ENCODE assay signal across 3 fruit fly cellular contexts in the genomic region with DNA sequence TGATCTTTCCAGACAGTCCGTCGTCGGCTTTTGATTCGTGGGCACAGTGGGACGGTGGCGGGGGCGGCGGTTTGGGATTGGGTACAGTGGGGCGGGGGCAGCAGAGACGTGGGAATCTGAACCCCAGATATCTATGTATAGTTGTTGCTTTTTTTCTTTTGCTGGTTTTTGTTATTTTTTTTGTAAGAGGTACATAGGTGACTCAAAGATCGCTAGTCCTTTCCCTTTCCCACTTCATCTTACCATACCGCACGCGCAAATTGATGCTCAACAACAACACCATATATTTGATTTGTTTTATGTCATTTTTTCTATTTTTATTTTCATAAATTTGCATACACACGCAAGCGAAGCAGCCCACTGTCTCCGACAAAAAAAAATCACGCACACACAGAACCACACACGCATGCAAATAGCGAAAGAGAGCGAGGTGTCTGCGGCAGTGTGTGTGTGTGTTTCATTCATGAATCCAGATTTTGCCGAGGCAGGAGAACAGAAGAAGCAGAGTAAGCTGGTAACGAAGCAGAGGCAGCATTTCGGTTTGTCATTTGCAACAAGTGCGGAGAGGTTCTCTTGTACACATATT.
TF ChIP-seq lines count a peak whose summit lies in the region.

No protein-coding gene starts in this region.

TF ChIP-seq in whole organism, embryonic, 481 proteins besides CTCF, POLR2A, EP300 and RAD21 (continued from another document and continues in another):
- TF ChIP-seq zen2 (GFP tag; IDR thresholded peaks at IDR 0.05; lab: Robert Waterston, UW; ENCODE audit: partially characterized antibody) (no peak), kay (GFP tag; optimal IDR thresholded peaks at IDR 0.05; lab: Kevin White, UChicago) (peak; percentile 20), CG5245 (GFP tag; optimal IDR thresholded peaks at IDR 0.05; lab: Kevin White, UChicago) (peak; percentile 19), Ets65A (GFP tag; lab: Kevin White, UChicago) (peak; percentile 89), cg (GFP tag; optimal IDR thresholded peaks at IDR 0.05; lab: Kevin White, UChicago) (peak; percentile 50), CG6272 (GFP tag; IDR thresholded peaks at IDR 0.05; lab: Robert Waterston, UW) (no peak), Side (GFP tag; optimal IDR thresholded peaks at IDR 0.05; lab: Kevin White, UChicago) (no peak), Six4 (GFP tag; optimal IDR thresholded peaks at IDR 0.05; lab: Kevin White, UChicago) (no peak), CG15011 (GFP tag; optimal IDR thresholded peaks at IDR 0.05; lab: Kevin White, UChicago) (peak; percentile 11), lbe (GFP tag; optimal IDR thresholded peaks at IDR 0.05; lab: Kevin White, UChicago) (no peak), CG10959 (GFP tag; IDR thresholded peaks at IDR 0.05; lab: Robert Waterston, UW) (no peak), row (GFP tag; IDR thresholded peaks at IDR 0.05; lab: Robert Waterston, UW) (peak; percentile 73), slp2 (GFP tag; optimal IDR thresholded peaks at IDR 0.05; lab: Kevin White, UChicago) (peak; percentile 46), CG3407 (GFP tag; optimal IDR thresholded peaks at IDR 0.05; lab: Kevin White, UChicago) (no peak), h (optimal IDR thresholded peaks at IDR 0.05; lab: Kevin White, UChicago) (no peak), CG12236 (GFP tag; optimal IDR thresholded peaks at IDR 0.05; lab: Kevin White, UChicago) (no peak), CG10274 (GFP tag; optimal IDR thresholded peaks at IDR 0.05; lab: Kevin White, UChicago) (no peak), Antp (GFP tag; optimal IDR thresholded peaks at IDR 0.05; lab: Kevin White, UChicago) (peak; percentile 17), maf-S (GFP tag; optimal IDR thresholded peaks at IDR 0.05; lab: Kevin White, UChicago) (no peak), CG17359 (tag; optimal IDR thresholded peaks at IDR 0.05; lab: Kevin White, UChicago) (peak; percentile 50), fd64A (GFP tag; optimal IDR thresholded peaks at IDR 0.05; lab: Kevin White, UChicago) (peak; percentile 13), Meics (GFP tag; optimal IDR thresholded peaks at IDR 0.05; lab: Kevin White, UChicago) (peak; percentile 47), CG34376 (GFP tag; optimal IDR thresholded peaks at IDR 0.05; lab: Kevin White, UChicago) (no peak), knrl (GFP tag; IDR thresholded peaks at IDR 0.05; lab: Robert Waterston, UW; ENCODE audit: partially characterized antibody) (no peak), Fer1 (GFP tag; optimal IDR thresholded peaks at IDR 0.05; lab: Kevin White, UChicago) (peak; percentile 60), al (GFP tag; IDR thresholded peaks at IDR 0.05; lab: Robert Waterston, UW) (peak; percentile 40; the same call in 1 of the 2 replicates), Ssrp (tag; optimal IDR thresholded peaks at IDR 0.05; lab: Kevin White, UChicago) (peak; percentile 73), hth (optimal IDR thresholded peaks at IDR 0.05; lab: Kevin White, UChicago) (no peak), onecut (GFP tag; IDR thresholded peaks at IDR 0.05; lab: Robert Waterston, UW) (peak; percentile 32; the same call in 1 of the 2 replicates), salm (tag; optimal IDR thresholded peaks at IDR 0.05; lab: Kevin White, UChicago) (no peak), TFAM (GFP tag; optimal IDR thresholded peaks at IDR 0.05; lab: Kevin White, UChicago) (no peak), Sox102F (GFP tag; optimal IDR thresholded peaks at IDR 0.05; lab: Kevin White, UChicago) (peak; percentile 54), CG11723 (GFP tag; optimal IDR thresholded peaks at IDR 0.05; lab: Kevin White, UChicago) (peak; percentile 37), HLH4C (GFP tag; IDR thresholded peaks at IDR 0.05; lab: Robert Waterston, UW; ENCODE audit: partially characterized antibody) (no peak), unc-4 (GFP tag; IDR thresholded peaks at IDR 0.05; lab: Robert Waterston, UW; ENCODE audit: partially characterized antibody) (no peak), Elba2 (GFP tag; optimal IDR thresholded peaks at IDR 0.05; lab: Kevin White, UChicago) (no peak), CG6765 (GFP tag; optimal IDR thresholded peaks at IDR 0.05; lab: Kevin White, UChicago) (no peak), sima (GFP tag; optimal IDR thresholded peaks at IDR 0.05; lab: Kevin White, UChicago) (no peak), trh (GFP tag; optimal IDR thresholded peaks at IDR 0.05; lab: Kevin White, UChicago) (no peak), CG30431 (GFP tag; optimal IDR thresholded peaks at IDR 0.05; lab: Kevin White, UChicago) (peak; percentile 73), Dp (GFP tag; optimal IDR thresholded peaks at IDR 0.05; lab: Kevin White, UChicago) (no peak), pb (GFP tag; optimal IDR thresholded peaks at IDR 0.05; lab: Kevin White, UChicago) (no peak)

TF ChIP-seq in whole organism, prepupa, 60 proteins besides CTCF, POLR2A, EP300 and RAD21 (continued from another document):
- TF ChIP-seq fd59A (GFP tag; optimal IDR thresholded peaks at IDR 0.05; lab: Kevin White, UChicago) (peak; percentile 95), CG10631 (GFP tag; optimal IDR thresholded peaks at IDR 0.05; lab: Kevin White, UChicago) (peak; percentile 91), Sox15 (GFP tag; optimal IDR thresholded peaks at IDR 0.05; lab: Kevin White, UChicago) (peak; percentile 94), CG8319 (GFP tag; optimal IDR thresholded peaks at IDR 0.05; lab: Kevin White, UChicago) (peak; percentile 78), Sox102F (GFP tag; optimal IDR thresholded peaks at IDR 0.05; lab: Kevin White, UChicago) (peak; percentile 77), net (GFP tag; optimal IDR thresholded peaks at IDR 0.05; lab: Kevin White, UChicago) (peak; percentile 89), CG11762 (GFP tag; optimal IDR thresholded peaks at IDR 0.05; lab: Kevin White, UChicago; ENCODE audit: insufficient read depth) (peak; percentile 60), CG6854 (GFP tag; optimal IDR thresholded peaks at IDR 0.05; lab: Kevin White, UChicago) (peak; percentile 85), CG6808 (GFP tag; optimal IDR thresholded peaks at IDR 0.05; lab: Kevin White, UChicago) (peak; percentile 92), Eip78C (GFP tag; lab: Kevin White, UChicago) (peak; percentile 89), CG8119 (GFP tag; IDR thresholded peaks at IDR 0.05; lab: Robert Waterston, UW) (peak; percentile 86; the same call in 2 of the 3 replicates), pdm3 (GFP tag; optimal IDR thresholded peaks at IDR 0.05; lab: Kevin White, UChicago) (peak; percentile 81), CG8632 (GFP tag; optimal IDR thresholded peaks at IDR 0.05; lab: Kevin White, UChicago) (peak; percentile 80), vri (GFP tag; optimal IDR thresholded peaks at IDR 0.05; lab: Kevin White, UChicago) (peak; percentile 30), CG31627 (GFP tag; optimal IDR thresholded peaks at IDR 0.05; lab: Kevin White, UChicago) (peak; percentile 86), fkh (GFP tag; optimal IDR thresholded peaks at IDR 0.05; lab: Kevin White, UChicago) (no peak), Ets96B (tag; optimal IDR thresholded peaks at IDR 0.05; lab: Kevin White, UChicago) (peak; percentile 90), CG16779 (tag; optimal IDR thresholded peaks at IDR 0.05; lab: Kevin White, UChicago) (peak; percentile 82), Smox (GFP tag; optimal IDR thresholded peaks at IDR 0.05; lab: Kevin White, UChicago) (peak; percentile 75), CG3032 (tag; optimal IDR thresholded peaks at IDR 0.05; lab: Kevin White, UChicago) (peak; percentile 92), eg (GFP tag; IDR thresholded peaks at IDR 0.05; lab: Robert Waterston, UW) (peak; percentile 74), CG6276 (GFP tag; optimal IDR thresholded peaks at IDR 0.05; lab: Kevin White, UChicago) (peak; percentile 79), CG3919 (GFP tag; optimal IDR thresholded peaks at IDR 0.05; lab: Kevin White, UChicago) (peak; percentile 88), salr (GFP tag; optimal IDR thresholded peaks at IDR 0.05; lab: Kevin White, UChicago) (peak; percentile 86 to 88), CG34406 (GFP tag; optimal IDR thresholded peaks at IDR 0.05; lab: Kevin White, UChicago) (peak; percentile 87), Hr39 (GFP tag; optimal IDR thresholded peaks at IDR 0.05; lab: Kevin White, UChicago) (peak; percentile 89), CG11902 (GFP tag; optimal IDR thresholded peaks at IDR 0.05; lab: Kevin White, UChicago) (peak; percentile 93), dsx (GFP tag; optimal IDR thresholded peaks at IDR 0.05; lab: Kevin White, UChicago; ENCODE audit: poor library complexity, severe bottlenecking) (peak; percentile 79), esn (GFP tag; optimal IDR thresholded peaks at IDR 0.05; lab: Kevin White, UChicago) (peak; percentile 71), Eip75B (GFP tag; optimal IDR thresholded peaks at IDR 0.05; lab: Kevin White, UChicago) (peak; percentile 71), fd85E (GFP tag; optimal IDR thresholded peaks at IDR 0.05; lab: Kevin White, UChicago) (peak; percentile 48), topi (GFP tag; optimal IDR thresholded peaks at IDR 0.05; lab: Kevin White, UChicago) (peak; percentile 81), CG9139 (GFP tag; optimal IDR thresholded peaks at IDR 0.05; lab: Kevin White, UChicago) (peak; percentile 90), CG10669 (GFP tag; optimal IDR thresholded peaks at IDR 0.05; lab: Kevin White, UChicago) (peak; percentile 86), acj6 (GFP tag; optimal IDR thresholded peaks at IDR 0.05; lab: Kevin White, UChicago) (peak; percentile 87), dac (GFP tag; optimal IDR thresholded peaks at IDR 0.05; lab: Kevin White, UChicago) (peak; percentile 81), Ets21C (GFP tag; optimal IDR thresholded peaks at IDR 0.05; lab: Kevin White, UChicago) (peak; percentile 76), svp (GFP tag; lab: Kevin White, UChicago) (peak; percentile 90), CG11294 (GFP tag; IDR thresholded peaks at IDR 0.05; lab: Robert Waterston, UW) (peak; percentile 58; the same call in 1 of the 2 replicates), Eip93F (GFP tag; optimal IDR thresholded peaks at IDR 0.05; lab: Kevin White, UChicago) (no peak)

TF ChIP-seq in whole organism, wandering third instar larva, 38 proteins besides CTCF, POLR2A, EP300 and RAD21 (continued from another document):
- TF ChIP-seq ey (GFP tag; optimal IDR thresholded peaks at IDR 0.05; lab: Kevin White, UChicago) = peak; percentile 66
- TF ChIP-seq Dif (GFP tag; optimal IDR thresholded peaks at IDR 0.05; lab: Kevin White, UChicago; ENCODE audit: partially characterized antibody) = no peak
- no peak for TF ChIP-seq Hr78 (GFP tag; optimal IDR thresholded peaks at IDR 0.05; lab: Kevin White, UChicago)
- peak; percentile 38 for TF ChIP-seq CrebA (GFP tag; optimal IDR thresholded peaks at IDR 0.05; lab: Kevin White, UChicago; ENCODE audit: borderline replicate concordance)
- no peak for TF ChIP-seq GATAd (GFP tag; optimal IDR thresholded peaks at IDR 0.05; lab: Kevin White, UChicago)
- TF ChIP-seq psq (GFP tag; optimal IDR thresholded peaks at IDR 0.05; lab: Kevin White, UChicago) = peak; percentile 65
- TF ChIP-seq Jra (GFP tag; optimal IDR thresholded peaks at IDR 0.05; lab: Kevin White, UChicago) = peak; percentile 5
- peak; percentile 87 for TF ChIP-seq dmrt93B (GFP tag; optimal IDR thresholded peaks at IDR 0.05; lab: Kevin White, UChicago)
- TF ChIP-seq br (GFP tag; optimal IDR thresholded peaks at IDR 0.05; lab: Kevin White, UChicago) = peak; percentile 50
- TF ChIP-seq sage (GFP tag; optimal IDR thresholded peaks at IDR 0.05; lab: Kevin White, UChicago) = no peak
- peak; percentile 73 for TF ChIP-seq h (GFP tag; optimal IDR thresholded peaks at IDR 0.05; lab: Kevin White, UChicago)
- no peak for TF ChIP-seq Rel (GFP tag; optimal IDR thresholded peaks at IDR 0.05; lab: Kevin White, UChicago)
- peak; percentile 41 for TF ChIP-seq Rel (tag; optimal IDR thresholded peaks at IDR 0.05; lab: Kevin White, UChicago)
- no peak for TF ChIP-seq Mio (GFP tag; optimal IDR thresholded peaks at IDR 0.05; lab: Kevin White, UChicago)
- TF ChIP-seq Hnf4 (GFP tag; optimal IDR thresholded peaks at IDR 0.05; lab: Kevin White, UChicago) = peak; percentile 10
- TF ChIP-seq OdsH (GFP tag; optimal IDR thresholded peaks at IDR 0.05; lab: Kevin White, UChicago) = peak; percentile 69
